Fruit fly (Drosophila melanogaster) whole organism, embryonic: ENCODE results near the gene CG13457.

ENCODE experiments used
- Atf6 ChIP-seq: fragments of 200-800 bp; sonication (Bioruptor generic); IDR thresholded peaks from 2 replicates; pipeline ENCODE4 v1.3.6; 2022; ENCODE audit warnings: missing biosample characterization, missing genetic modification characterization
- Bgb ChIP-seq: fragments of 200-800 bp; sonication (Bioruptor generic); IDR thresholded peaks from 2 replicates; pipeline ENCODE4 v1.3.6; 2022; ENCODE audit warnings: missing biosample characterization, missing genetic modification characterization; ENCODE audit not compliant: partially characterized antibody
- C15 ChIP-seq: fragments of 200-800 bp; sonication (Bioruptor generic); IDR thresholded peaks from 3 replicates; pipeline ENCODE4 v1.3.6; 2022; ENCODE audit warnings: missing biosample characterization, missing genetic modification characterization
- CG10979 ChIP-seq: fragments of 200-800 bp; sonication (Bioruptor generic); optimal IDR thresholded peaks from 2 replicates; lab custom pipeline; 2018; ENCODE audit warnings: missing biosample characterization, mild to moderate bottlenecking, missing genetic modification characterization, moderate library complexity
- CG11504 ChIP-seq: fragments of 200-800 bp; sonication (Bioruptor generic); optimal IDR thresholded peaks from 3 replicates; lab custom pipeline; 2019; ENCODE audit warnings: missing biosample characterization, mild to moderate bottlenecking, missing genetic modification characterization, moderate library complexity
- CG13287 ChIP-seq: fragments of 200-800 bp; sonication (Bioruptor generic); IDR thresholded peaks from 2 replicates; pipeline ENCODE4 v1.3.6; 2022; ENCODE audit warnings: missing biosample characterization, missing genetic modification characterization; ENCODE audit not compliant: partially characterized antibody
- CG13624 ChIP-seq: fragments of 200-800 bp; sonication (Bioruptor generic); optimal IDR thresholded peaks from 2 replicates; lab custom pipeline; 2016; ENCODE audit warnings: missing biosample characterization, missing genetic modification characterization
- CG14014 ChIP-seq: fragments of 200-800 bp; sonication (Bioruptor generic); IDR thresholded peaks from 2 replicates; pipeline ENCODE4 v1.3.6; 2022; ENCODE audit warnings: missing biosample characterization, missing genetic modification characterization
- CG1529 ChIP-seq: fragments of 200-800 bp; sonication (Bioruptor generic); optimal IDR thresholded peaks from 3 replicates; lab custom pipeline; 2018; ENCODE audit warnings: missing biosample characterization, missing genetic modification characterization
- CG16813 ChIP-seq: fragments of 200-800 bp; sonication (Bioruptor generic); IDR thresholded peaks from 3 replicates; pipeline ENCODE4 v1.3.6; 2022; ENCODE audit warnings: missing biosample characterization, missing genetic modification characterization; ENCODE audit not compliant: partially characterized antibody
- CG17186 ChIP-seq: fragments of 200-800 bp; sonication (Bioruptor generic); optimal IDR thresholded peaks from 3 replicates; lab custom pipeline; 2017; ENCODE audit warnings: missing biosample characterization, missing genetic modification reagents, missing genetic modification characterization
- CG17328 ChIP-seq: fragments of 200-800 bp; sonication (Bioruptor generic); IDR thresholded peaks from 2 replicates; pipeline ENCODE4 v1.3.6; 2022; ENCODE audit warnings: missing biosample characterization, missing genetic modification characterization
- CG17359 ChIP-seq: fragments of 200-800 bp; sonication (Bioruptor generic); optimal IDR thresholded peaks from 3 replicates; lab custom pipeline; 2018; ENCODE audit warnings: missing biosample characterization, mild to moderate bottlenecking, missing genetic modification characterization, moderate library complexity
- CG18262 ChIP-seq: fragments of 200-800 bp; optimal IDR thresholded peaks from 3 replicates; lab custom pipeline; 2019; ENCODE audit warnings: missing biosample characterization, mild to moderate bottlenecking, missing genetic modification characterization, moderate library complexity
- CG1832 ChIP-seq: fragments of 200-800 bp; sonication (Bioruptor generic); optimal IDR thresholded peaks from 2 replicates; lab custom pipeline; 2017; ENCODE audit warnings: missing biosample characterization, mild to moderate bottlenecking, missing genetic modification characterization, inconsistent platforms
- Chrac-16 ChIP-seq: fragments of 200-800 bp; sonication (Bioruptor generic); optimal IDR thresholded peaks from 3 replicates; lab custom pipeline; 2016; ENCODE audit warnings: missing biosample characterization, missing genetic modification characterization
- D19A ChIP-seq: fragments of 200-800 bp; optimal IDR thresholded peaks from 3 replicates; lab custom pipeline; 2019; ENCODE audit warnings: missing biosample characterization, mild to moderate bottlenecking, missing genetic modification characterization, moderate library complexity
- E2f2 ChIP-seq: fragments of 200-800 bp; sonication (Bioruptor generic); IDR thresholded peaks from 2 replicates; pipeline ENCODE4 v1.3.6; 2022; ENCODE audit warnings: missing biosample characterization, missing genetic modification characterization
- Eip74EF ChIP-seq, 2 experiments: fragments of 200-800 bp in 1 of 2; fragments of >200 bp in 1 of 2; sonication (Bioruptor generic) in 1 of 2; optimal IDR thresholded peaks; 2 replicates each; lab custom pipeline; 2017 to 2019; ENCODE audit warnings: missing biosample characterization in 2 of 2, missing genetic modification characterization in 2 of 2, mild to moderate bottlenecking in 1 of 2, moderate library complexity in 1 of 2
- HmgD ChIP-seq: fragments of 200-800 bp; sonication (Bioruptor generic); optimal IDR thresholded peaks from 3 replicates; lab custom pipeline; 2016; ENCODE audit warnings: missing biosample characterization, missing genetic modification characterization
- MBD-R2 ChIP-seq: fragments of 200-800 bp; sonication (Bioruptor generic); IDR thresholded peaks from 2 replicates; pipeline ENCODE4 v1.3.6; 2022; ENCODE audit warnings: missing biosample characterization, missing genetic modification characterization
- Myb ChIP-seq: fragments of 200-800 bp; sonication (Bioruptor generic); optimal IDR thresholded peaks from 2 replicates; lab custom pipeline; 2016; ENCODE audit warnings: missing biosample characterization, missing genetic modification characterization
- NC2β ChIP-seq: fragments of 200-800 bp; sonication (Bioruptor generic); optimal IDR thresholded peaks from 2 replicates; lab custom pipeline; 2016; ENCODE audit warnings: missing biosample characterization, missing genetic modification characterization
- NfI ChIP-seq: fragments of 200-800 bp; sonication (Bioruptor generic); optimal IDR thresholded peaks from 3 replicates; lab custom pipeline; 2018; ENCODE audit warnings: missing biosample characterization, mild to moderate bottlenecking, missing genetic modification characterization, moderate library complexity
- Pdp1 ChIP-seq, 2 experiments: fragments of 200-800 bp; sonication (Bioruptor generic); optimal IDR thresholded peaks; 3 replicates each; lab custom pipeline; 2016; ENCODE audit warnings: missing biosample characterization in 2 of 2, missing genetic modification characterization in 2 of 2, mild to moderate bottlenecking in 1 of 2, moderate library complexity in 1 of 2
- Scr ChIP-seq: fragments of 200-800 bp; sonication (Bioruptor generic); IDR thresholded peaks from 2 replicates; pipeline ENCODE4 v1.3.6; 2022; ENCODE audit warnings: missing biosample characterization, missing genetic modification characterization; ENCODE audit not compliant: partially characterized antibody
- Sry-δ ChIP-seq: fragments of 200-800 bp; sonication (Bioruptor generic); optimal IDR thresholded peaks from 2 replicates; lab custom pipeline; 2016; ENCODE audit warnings: missing biosample characterization, missing genetic modification characterization
- ash1 ChIP-seq: fragments of 200-800 bp; sonication (Bioruptor generic); optimal IDR thresholded peaks from 2 replicates; lab custom pipeline; 2018; ENCODE audit warnings: missing biosample characterization, mild to moderate bottlenecking, missing genetic modification characterization
- chinmo ChIP-seq: fragments of 200-800 bp; sonication (Bioruptor generic); IDR thresholded peaks from 4 replicates; pipeline ENCODE4 v1.3.6; 2022; ENCODE audit warnings: missing biosample characterization, missing genetic modification characterization; ENCODE audit not compliant: partially characterized antibody
- cwo ChIP-seq: fragments of 200-800 bp; sonication (Bioruptor generic); optimal IDR thresholded peaks from 3 replicates; lab custom pipeline; 2017; ENCODE audit warnings: missing biosample characterization, missing genetic modification characterization, mild to moderate bottlenecking, moderate library complexity, missing genetic modification reagents
- danr ChIP-seq: fragments of 200-800 bp; sonication (Bioruptor generic); IDR thresholded peaks from 2 replicates; pipeline ENCODE4 v1.3.6; 2022; ENCODE audit warnings: missing biosample characterization, missing genetic modification characterization
- dpn ChIP-seq, 2 experiments: fragments of 200-800 bp; sonication (Bioruptor generic); optimal IDR thresholded peaks; 3 replicates each; lab custom pipeline; 2016; ENCODE audit warnings: missing biosample characterization in 2 of 2, missing genetic modification characterization in 2 of 2
- emc ChIP-seq: fragments of 200-800 bp; sonication (Bioruptor generic); optimal IDR thresholded peaks from 2 replicates; lab custom pipeline; 2016; ENCODE audit warnings: missing biosample characterization, missing genetic modification characterization
- gem ChIP-seq: fragments of 200-800 bp; sonication (Bioruptor generic); optimal IDR thresholded peaks from 2 replicates; lab custom pipeline; 2019; ENCODE audit warnings: missing biosample characterization, mild to moderate bottlenecking, missing genetic modification characterization, moderate library complexity
- hbn ChIP-seq: fragments of 200-800 bp; sonication (Bioruptor generic); IDR thresholded peaks from 2 replicates; pipeline ENCODE4 v1.3.6; 2022; ENCODE audit warnings: missing biosample characterization, missing genetic modification characterization; ENCODE audit not compliant: partially characterized antibody
- ind ChIP-seq: fragments of 200-800 bp; sonication (Bioruptor generic); optimal IDR thresholded peaks from 3 replicates; lab custom pipeline; 2016; ENCODE audit warnings: missing biosample characterization, missing genetic modification characterization
- insv ChIP-seq, 2 experiments: fragments of 200-800 bp; sonication (Bioruptor generic); optimal IDR thresholded peaks; 3 replicates each; lab custom pipeline; 2016 to 2018; ENCODE audit warnings: missing biosample characterization in 2 of 2, missing genetic modification characterization in 2 of 2
- lab ChIP-seq: fragments of 200-800 bp; sonication (Bioruptor generic); optimal IDR thresholded peaks from 3 replicates; lab custom pipeline; 2017; ENCODE audit warnings: missing biosample characterization, missing genetic modification characterization, mild to moderate bottlenecking, moderate library complexity, missing genetic modification reagents
- maf-S ChIP-seq: fragments of 200-800 bp; sonication (Bioruptor generic); optimal IDR thresholded peaks from 2 replicates; lab custom pipeline; 2016; ENCODE audit warnings: missing biosample characterization, missing genetic modification characterization
- nau ChIP-seq: fragments of 200-800 bp; sonication (Bioruptor generic); optimal IDR thresholded peaks from 3 replicates; lab custom pipeline; 2017; ENCODE audit warnings: missing biosample characterization, mild to moderate bottlenecking, missing genetic modification characterization, missing genetic modification reagents
- pfk ChIP-seq: fragments of 200-800 bp; sonication (Bioruptor generic); optimal IDR thresholded peaks from 2 replicates; lab custom pipeline; 2018; ENCODE audit warnings: missing biosample characterization, mild to moderate bottlenecking, missing genetic modification characterization, moderate library complexity
- phol ChIP-seq: fragments of 200-800 bp; sonication (Bioruptor generic); optimal IDR thresholded peaks from 3 replicates; lab custom pipeline; 2018; ENCODE audit warnings: missing biosample characterization, mild to moderate bottlenecking, missing genetic modification characterization, moderate library complexity
- ro ChIP-seq: fragments of 200-800 bp; sonication (Bioruptor generic); IDR thresholded peaks from 2 replicates; pipeline ENCODE4 v1.3.6; 2022; ENCODE audit warnings: missing biosample characterization, missing genetic modification characterization
- sens ChIP-seq: fragments of 200-800 bp; sonication (Bioruptor generic); peaks from one replicate; lab custom pipeline; 2016; ENCODE audit warnings: missing biosample characterization, missing genetic modification characterization
- seq ChIP-seq: fragments of 200-800 bp; sonication (Bioruptor generic); IDR thresholded peaks from 2 replicates; pipeline ENCODE4 v1.3.6; 2022; ENCODE audit warnings: missing biosample characterization, missing genetic modification characterization
- slbo ChIP-seq: fragments of 200-800 bp; sonication (Bioruptor generic); IDR thresholded peaks from 2 replicates; pipeline ENCODE4 v1.3.6; 2022; ENCODE audit warnings: missing biosample characterization, missing genetic modification characterization
- stwl ChIP-seq: fragments of 200-800 bp; sonication (Bioruptor generic); optimal IDR thresholded peaks from 3 replicates; lab custom pipeline; 2018; ENCODE audit warnings: missing biosample characterization, mild to moderate bottlenecking, missing genetic modification characterization, moderate library complexity
- trem ChIP-seq: fragments of 200-800 bp; optimal IDR thresholded peaks from 3 replicates; lab custom pipeline; 2019; ENCODE audit warnings: missing biosample characterization, mild to moderate bottlenecking, missing genetic modification characterization, moderate library complexity
- trh ChIP-seq: fragments of 200-800 bp; sonication (Bioruptor generic); optimal IDR thresholded peaks from 2 replicates; lab custom pipeline; 2016; ENCODE audit warnings: missing biosample characterization, missing genetic modification characterization
- zen ChIP-seq: fragments of 200-800 bp; sonication (Bioruptor generic); optimal IDR thresholded peaks from 3 replicates; lab custom pipeline; 2018; ENCODE audit warnings: missing biosample characterization, mild to moderate bottlenecking, missing genetic modification characterization, moderate library complexity

CG13457 gene

dm6 chr3L:15161549-15161948 lies 30.4 kb upstream of the CG13457 start, which contains the start of gene CG6878 (continued):
- TF ChIP-seq CG17186 (GFP tag; lab: Kevin White, UChicago) (peak; percentile 32), dpn (GFP tag; optimal IDR thresholded peaks at IDR 0.05; lab: Kevin White, UChicago) (peak in 1 of 2 experiments; percentile 16), lab (no peak), Myb (no peak), slbo (GFP tag; lab: Robert Waterston, UW) (peak; percentile 14; the same call in 1 of the 2 replicates), insv (GFP tag; optimal IDR thresholded peaks at IDR 0.05; lab: Kevin White, UChicago) (peak in 1 of 2 experiments; percentile 31), trh (GFP tag; lab: Kevin White, UChicago) (no peak), pfk (GFP tag; lab: Kevin White, UChicago) (no peak), danr (GFP tag; lab: Robert Waterston, UW) (no peak), CG17359 (tag; lab: Kevin White, UChicago) (peak; percentile 44), CG13287 (GFP tag; lab: Robert Waterston, UW) (peak; percentile 46; the same call in 1 of the 2 replicates), nau (GFP tag; lab: Kevin White, UChicago) (no peak), ind (GFP tag; lab: Kevin White, UChicago) (no peak), Atf6 (GFP tag; lab: Robert Waterston, UW) (no peak), CG1529 (GFP tag; lab: Kevin White, UChicago) (no peak), sens (GFP tag; lab: Kevin White, UChicago) (peak; percentile 56), cwo (no peak), ro (GFP tag; lab: Robert Waterston, UW) (no peak), CG14014 (GFP tag; lab: Robert Waterston, UW) (peak; percentile 24; the same call in 1 of the 2 replicates), zen (tag; lab: Kevin White, UChicago) (peak; percentile 4), seq (GFP tag; lab: Robert Waterston, UW) (no peak), CG10979 (peak; percentile 8), chinmo (GFP tag; lab: Robert Waterston, UW) (no peak), C15 (GFP tag; lab: Robert Waterston, UW) (no peak), CG16813 (GFP tag; lab: Robert Waterston, UW) (peak; percentile 37; the same call in 1 of the 3 replicates), trem (tag; lab: Kevin White, UChicago) (peak; percentile 74), Scr (GFP tag; lab: Robert Waterston, UW) (0 out of 2 replicates have a peak, but pooled peaks have one; percentile 23), gem (peak; percentile 24), CG13624 (GFP tag; lab: Kevin White, UChicago) (no peak), Eip74EF (GFP tag; optimal IDR thresholded peaks at IDR 0.05; lab: Kevin White, UChicago) (no peak), phol (tag; lab: Kevin White, UChicago) (peak; percentile 47), hbn (GFP tag; lab: Robert Waterston, UW) (no peak), CG18262 (peak; percentile 21), emc (no peak), Sry-δ (GFP tag; lab: Kevin White, UChicago) (peak; percentile 16), Chrac-16 (GFP tag; lab: Kevin White, UChicago) (no peak), NC2β (no peak), Pdp1 (GFP tag; optimal IDR thresholded peaks at IDR 0.05; lab: Kevin White, UChicago) (no peak), ash1 (GFP tag; lab: Kevin White, UChicago) (no peak), CG1832 (no peak), stwl (tag; lab: Kevin White, UChicago) (peak; percentile 93), maf-S (GFP tag; lab: Kevin White, UChicago) (no peak), MBD-R2 (GFP tag; lab: Robert Waterston, UW) (peak; percentile 94), E2f2 (peak; percentile 97), NfI (GFP tag; lab: Kevin White, UChicago) (peak; percentile 60), D19A (tag; lab: Kevin White, UChicago) (peak; percentile 55), HmgD (no peak), CG11504 (tag; lab: Kevin White, UChicago) (no peak), Bgb (GFP tag; lab: Robert Waterston, UW) (peak; percentile 56), CG17328 (GFP tag; lab: Robert Waterston, UW) (no peak)
